Fruit fly (Drosophila melanogaster): Measurements from ENCODE around the gene GatC.
A peak's percentile ranks its signal among the peaks of the same experiment; 100 is the strongest.

Gene GatC

DNA sequence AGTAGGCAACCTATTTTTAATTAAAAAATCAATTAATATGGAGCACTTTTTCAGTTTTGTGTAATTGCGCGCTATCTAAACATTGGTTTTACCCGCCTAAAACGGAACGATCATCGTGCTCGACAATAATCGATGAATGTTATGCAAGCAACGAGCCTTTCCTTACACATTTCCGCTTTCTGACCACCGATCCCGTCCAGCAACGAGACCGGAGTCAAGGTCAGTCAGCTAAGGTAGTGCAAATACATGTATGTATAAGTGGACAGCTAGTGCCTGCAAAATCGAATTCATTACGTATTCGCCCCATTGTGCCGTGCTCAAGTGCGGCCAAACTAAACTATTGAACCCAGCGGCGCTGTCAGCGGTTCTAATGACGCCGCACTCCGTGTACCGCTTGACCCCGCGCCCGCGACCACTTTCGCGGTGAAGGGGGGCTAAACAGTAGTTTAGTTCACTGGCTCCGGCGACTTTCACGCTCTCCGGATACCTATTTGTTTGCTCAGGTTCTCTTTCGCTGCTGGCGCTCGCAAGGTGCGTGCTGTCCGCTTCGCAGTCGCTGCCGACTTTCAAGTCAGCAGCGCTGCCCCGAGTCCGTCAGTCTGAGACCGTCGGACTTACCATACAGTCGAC, 29.8 kb downstream of the GatC start, which contains the start of gene CAH1:
CAH1 (plus strand) TSS at position 595 of the 630 bp plus-strand sequence.
- TF ChIP-seq crc (GFP tag; optimal IDR thresholded peaks at IDR 0.05) (no peak), CG10321 (GFP tag; IDR thresholded peaks at IDR 0.05) (no peak), stwl (tag; optimal IDR thresholded peaks at IDR 0.05) (no peak), CHES-1-like (GFP tag; optimal IDR thresholded peaks at IDR 0.05) (no peak), CG8281 (tag; optimal IDR thresholded peaks at IDR 0.05) (no peak), crp (GFP tag; optimal IDR thresholded peaks at IDR 0.05) (no peak), CG13624 (GFP tag; optimal IDR thresholded peaks at IDR 0.05) (no peak), bab2 (GFP tag; optimal IDR thresholded peaks at IDR 0.05) (no peak), sens-2 (GFP tag; IDR thresholded peaks at IDR 0.05) (no peak), sug (tag; optimal IDR thresholded peaks at IDR 0.05) (peak; percentile 47), CG34224 (GFP tag; IDR thresholded peaks at IDR 0.05; ENCODE audit: partially characterized antibody) (no peak), tio (GFP tag; optimal IDR thresholded peaks at IDR 0.05) (no peak), seq (GFP tag; IDR thresholded peaks at IDR 0.05) (no peak), CG32772 (GFP tag; IDR thresholded peaks at IDR 0.05) (no peak), Fer2 (tag; optimal IDR thresholded peaks at IDR 0.05) (no peak), toy (GFP tag; IDR thresholded peaks at IDR 0.05) (no peak), oc (tag; optimal IDR thresholded peaks at IDR 0.05) (no peak), CG2129 (GFP tag; IDR thresholded peaks at IDR 0.05; ENCODE audit: partially characterized antibody) (no peak), Ets65A (GFP tag) (peak; percentile 22), az2 (GFP tag; optimal IDR thresholded peaks at IDR 0.05) (no peak), Med (GFP tag) (peak; percentile 73), jigr1 (GFP tag; IDR thresholded peaks at IDR 0.05) (no peak), sqz (GFP tag; optimal IDR thresholded peaks at IDR 0.05) (no peak), so (GFP tag; IDR thresholded peaks at IDR 0.05) (no peak), slbo (GFP tag; IDR thresholded peaks at IDR 0.05) (0 out of 2 replicates have a peak, but pooled peaks have one; percentile 5), nmo (GFP tag; optimal IDR thresholded peaks at IDR 0.05) (no peak), CG7745 (tag; optimal IDR thresholded peaks at IDR 0.05) (no peak), Atf6 (GFP tag; IDR thresholded peaks at IDR 0.05) (no peak), CG17802 (tag; optimal IDR thresholded peaks at IDR 0.05) (no peak), Pdp1 (GFP tag; optimal IDR thresholded peaks at IDR 0.05) (peak in 1 of 2 experiments; percentile 80), Hr78 (GFP tag; optimal IDR thresholded peaks at IDR 0.05) (peak in 1 of 2 experiments; percentile 96), phol (tag; optimal IDR thresholded peaks at IDR 0.05) (no peak), inv (GFP tag; IDR thresholded peaks at IDR 0.05; ENCODE audit: partially characterized antibody) (no peak), HLH3B (GFP tag; IDR thresholded peaks at IDR 0.05) (no peak), stc (GFP tag; IDR thresholded peaks at IDR 0.05) (no peak), CG15479 (GFP tag; optimal IDR thresholded peaks at IDR 0.05) (no peak), CG9215 (GFP tag; IDR thresholded peaks at IDR 0.05) (no peak), CG14014 (GFP tag; IDR thresholded peaks at IDR 0.05) (no peak), dm (GFP tag; optimal IDR thresholded peaks at IDR 0.05) (no peak), vfl (GFP tag; optimal IDR thresholded peaks at IDR 0.05) (no peak), CG2202 (tag; optimal IDR thresholded peaks at IDR 0.05) (no peak), schlank (tag; optimal IDR thresholded peaks at IDR 0.05) (no peak), vvl (GFP tag; IDR thresholded peaks at IDR 0.05) (peak; percentile 57; the same call in 1 of the 2 replicates), CG14710 (tag; optimal IDR thresholded peaks at IDR 0.05) (no peak), CG6813 (GFP tag; optimal IDR thresholded peaks at IDR 0.05) (no peak), Lim3 (GFP tag; IDR thresholded peaks at IDR 0.05) (no peak), D (optimal IDR thresholded peaks at IDR 0.05) (no peak), D (GFP tag; optimal IDR thresholded peaks at IDR 0.05) (no peak), MBD-R2 (GFP tag; IDR thresholded peaks at IDR 0.05) (no peak), ssp (GFP tag; IDR thresholded peaks at IDR 0.05) (no peak), lab (GFP tag; optimal IDR thresholded peaks at IDR 0.05) (peak; percentile 23)
